Fruit fly (Drosophila melanogaster) whole organism, adult: ENCODE data around the gene G9a.
A peak's percentile ranks its signal among the peaks of the same experiment; 100 is the strongest.

Experiments used
- CG11617 ChIP-seq: fragments of 200-800 bp; sonication (Bioruptor generic); optimal IDR thresholded peaks from 2 replicates; lab custom pipeline; 2017; ENCODE audit warnings: mild to moderate bottlenecking, missing biosample characterization, missing genetic modification reagents, missing genetic modification characterization
- CG12768 ChIP-seq: fragments of 200-800 bp; sonication (Bioruptor generic); optimal IDR thresholded peaks from 2 replicates; lab custom pipeline; 2017; ENCODE audit warnings: missing biosample characterization, missing genetic modification characterization, mild to moderate bottlenecking, moderate library complexity, missing genetic modification reagents
- CG14711 ChIP-seq: fragments of 200-800 bp; sonication (Bioruptor generic); optimal IDR thresholded peaks from 2 replicates; lab custom pipeline; 2018; ENCODE audit warnings: missing biosample characterization, mild to moderate bottlenecking, missing genetic modification characterization, moderate library complexity
- CG1620 ChIP-seq: fragments of 200-800 bp; sonication (Bioruptor generic); optimal IDR thresholded peaks from 2 replicates; lab custom pipeline; 2016; ENCODE audit warnings: missing biosample characterization, missing genetic modification characterization
- CG33017 ChIP-seq: fragments of 200-800 bp; sonication (Bioruptor generic); optimal IDR thresholded peaks from 2 replicates; lab custom pipeline; 2018; ENCODE audit warnings: missing biosample characterization, mild to moderate bottlenecking, missing genetic modification characterization, moderate library complexity
- CG5204 ChIP-seq: fragments of 200-800 bp; sonication (Bioruptor generic); optimal IDR thresholded peaks from 2 replicates; lab custom pipeline; 2016; ENCODE audit warnings: missing biosample characterization, missing genetic modification characterization
- CG7045 ChIP-seq: fragments of 200-800 bp; sonication (Bioruptor generic); optimal IDR thresholded peaks from 2 replicates; lab custom pipeline; 2017; ENCODE audit warnings: missing biosample characterization, mild to moderate bottlenecking, missing genetic modification characterization
- CG7101 ChIP-seq: fragments of 200-800 bp; sonication (Bioruptor generic); optimal IDR thresholded peaks from 2 replicates; lab custom pipeline; 2018; ENCODE audit warnings: missing biosample characterization, mild to moderate bottlenecking, missing genetic modification characterization, moderate library complexity
- Clk ChIP-seq: fragments of 200-800 bp; sonication (Bioruptor generic); optimal IDR thresholded peaks from 2 replicates; lab custom pipeline; 2017; ENCODE audit warnings: missing biosample characterization, missing genetic modification characterization
- Crg-1 ChIP-seq: fragments of 200-800 bp; sonication (Bioruptor generic); optimal IDR thresholded peaks from 2 replicates; lab custom pipeline; 2016; ENCODE audit warnings: missing biosample characterization, missing genetic modification characterization
- Hr96 ChIP-seq: fragments of 200-800 bp; sonication (Bioruptor generic); optimal IDR thresholded peaks from 2 replicates; lab custom pipeline; 2016; ENCODE audit warnings: missing biosample characterization, missing genetic modification characterization
- Mnt ChIP-seq: fragments of 200-800 bp; sonication (Bioruptor generic); optimal IDR thresholded peaks from 2 replicates; lab custom pipeline; 2016; ENCODE audit warnings: missing biosample characterization, mild to moderate bottlenecking, missing genetic modification characterization
- bab1 ChIP-seq: fragments of 200-800 bp; sonication (Bioruptor generic); optimal IDR thresholded peaks from 3 replicates; lab custom pipeline; 2019; ENCODE audit warnings: missing biosample characterization, mild to moderate bottlenecking, missing genetic modification characterization, moderate library complexity
- cic ChIP-seq: fragments of 200-800 bp; sonication (Bioruptor generic); optimal IDR thresholded peaks from 2 replicates; lab custom pipeline; 2017; ENCODE audit warnings: missing biosample characterization, mild to moderate bottlenecking, missing genetic modification characterization, moderate library complexity
- cnc ChIP-seq, 2 experiments: fragments of >200 bp; optimal IDR thresholded peaks; 2 replicates each; lab custom pipeline; 2017
- kay ChIP-seq: fragments of 200-800 bp; sonication (Bioruptor generic); peaks from one replicate; lab custom pipeline; 2016; ENCODE audit warnings: missing biosample characterization, missing genetic modification characterization, borderline replicate concordance
- ovo ChIP-seq: fragments of 200-800 bp; sonication (Bioruptor generic); optimal IDR thresholded peaks from 2 replicates; lab custom pipeline; 2016; ENCODE audit warnings: missing biosample characterization, missing genetic modification characterization
- pad ChIP-seq: fragments of 200-800 bp; sonication (Bioruptor generic); optimal IDR thresholded peaks from 3 replicates; lab custom pipeline; 2017; ENCODE audit warnings: missing biosample characterization, missing genetic modification characterization, mild to moderate bottlenecking, moderate library complexity, missing genetic modification reagents
- tj ChIP-seq: fragments of 200-800 bp; sonication (Bioruptor generic); optimal IDR thresholded peaks from 3 replicates; lab custom pipeline; 2017; ENCODE audit warnings: missing biosample characterization, mild to moderate bottlenecking, missing genetic modification characterization, moderate library complexity
- toe ChIP-seq: fragments of 200-800 bp; sonication (Bioruptor generic); optimal IDR thresholded peaks from 2 replicates; lab custom pipeline; 2016; ENCODE audit warnings: missing biosample characterization, missing genetic modification characterization

Gene G9a

dm6 chrX:279097-279727, 33.4 kb downstream of the G9a start, which contains the start of the genes CG3777 and ewg:
TSS of gene CG3777 (plus strand) at chrX:279703.
TSS of gene ewg (minus strand) at chrX:279718.
- no peak for TF ChIP-seq kay (GFP tag; lab: Kevin White, UChicago)
- peak; percentile 43 for TF ChIP-seq ovo (GFP tag; lab: Kevin White, UChicago)
- TF ChIP-seq CG7045 (GFP tag; lab: Kevin White, UChicago) = no peak
- no peak for TF ChIP-seq CG33017
- TF ChIP-seq bab1 = peak; percentile 70
- TF ChIP-seq toe (GFP tag; lab: Kevin White, UChicago) = no peak
- peak; percentile 15 for TF ChIP-seq Mnt (GFP tag; lab: Kevin White, UChicago)
- no peak for TF ChIP-seq tj
- TF ChIP-seq CG1620 = no peak
- no peak for TF ChIP-seq CG12768 (GFP tag; lab: Kevin White, UChicago)
- TF ChIP-seq cnc (optimal IDR thresholded peaks at IDR 0.05; lab: Kevin White, UChicago) = no peak
- no peak for TF ChIP-seq Hr96 (GFP tag; lab: Kevin White, UChicago)
- TF ChIP-seq pad (GFP tag; lab: Kevin White, UChicago) = peak; percentile 87
- TF ChIP-seq Clk (GFP tag; lab: Kevin White, UChicago) = no peak
- TF ChIP-seq CG7101 (tag; lab: Kevin White, UChicago) = peak; percentile 13
- TF ChIP-seq CG11617 (GFP tag; lab: Kevin White, UChicago) = no peak
- TF ChIP-seq CG5204 = no peak
- TF ChIP-seq CG14711 (tag; lab: Kevin White, UChicago) = no peak
- TF ChIP-seq Crg-1 (GFP tag; lab: Kevin White, UChicago) = no peak
- TF ChIP-seq cic = no peak

DNA sequence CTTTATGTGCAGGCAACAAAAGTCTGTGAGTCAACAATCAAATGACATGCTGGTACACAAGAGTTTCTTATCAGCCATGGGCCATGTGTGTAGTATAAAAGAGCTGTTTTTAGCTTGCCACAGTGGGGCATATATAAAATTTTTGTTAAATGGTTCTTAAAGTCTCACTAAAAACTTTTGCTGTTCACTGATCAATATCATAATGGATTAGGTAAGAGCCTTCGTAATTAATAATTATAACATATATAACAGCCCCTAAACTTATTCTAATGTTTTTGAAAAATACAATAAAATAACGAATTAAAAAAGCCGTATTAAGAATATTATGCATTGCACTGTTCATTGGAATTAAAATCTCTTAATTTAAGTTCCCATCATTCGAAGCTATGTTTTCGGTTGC, 47.5 kb downstream of the G9a start:
- no peak for TF ChIP-seq CG7045 (GFP tag; lab: Kevin White, UChicago)
- TF ChIP-seq Mnt (GFP tag; lab: Kevin White, UChicago) = no peak
- no peak for TF ChIP-seq CG5204
- no peak for TF ChIP-seq bab1

DNA sequence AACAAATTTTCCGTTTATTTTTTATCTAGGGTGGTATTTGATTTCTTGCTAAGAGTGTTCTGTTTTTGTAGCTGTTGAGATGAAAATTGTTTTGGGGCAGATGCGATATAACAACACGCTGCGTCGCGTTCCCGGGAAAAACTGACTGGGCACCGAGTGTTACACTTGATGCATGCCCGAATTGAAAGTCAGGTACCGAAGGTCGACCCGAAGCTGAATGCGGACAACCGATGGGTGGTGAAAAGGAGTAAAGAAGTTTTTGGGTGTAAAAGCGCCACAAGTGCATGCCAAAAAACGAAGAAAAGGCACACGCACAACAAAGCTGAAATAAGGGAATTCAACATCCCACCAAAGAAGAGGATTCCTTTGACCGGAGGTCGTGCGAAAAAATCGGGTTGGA, 49.1 kb downstream of the G9a start, which contains the start of gene CG13375:
Gene CG13375 (minus strand): TSS at position 124 of the 400 bp plus-strand sequence.
- no peak for TF ChIP-seq CG11617 (GFP tag; lab: Kevin White, UChicago)
- no peak for TF ChIP-seq pad (GFP tag; lab: Kevin White, UChicago)
- no peak for TF ChIP-seq CG1620
- no peak for TF ChIP-seq Crg-1 (GFP tag; lab: Kevin White, UChicago)
- TF ChIP-seq cic = no peak
- TF ChIP-seq Hr96 (GFP tag; lab: Kevin White, UChicago) = no peak
- TF ChIP-seq CG5204 = no peak
- no peak for TF ChIP-seq bab1
- TF ChIP-seq cnc (optimal IDR thresholded peaks at IDR 0.05; lab: Kevin White, UChicago) = no peak
- no peak for TF ChIP-seq ovo (GFP tag; lab: Kevin White, UChicago)
- no peak for TF ChIP-seq Mnt (GFP tag; lab: Kevin White, UChicago)
- no peak for TF ChIP-seq CG7101 (tag; lab: Kevin White, UChicago)
- TF ChIP-seq CG12768 (GFP tag; lab: Kevin White, UChicago) = no peak
